Fruit fly (Drosophila melanogaster) whole organism, embryonic: ENCODE results near the gene Hr4.

Experiments
- Adf1 ChIP-seq: fragments of 200-800 bp; sonication (Bioruptor generic); IDR thresholded peaks from 2 replicates; pipeline ENCODE4 v1.3.6; 2022; ENCODE audit warnings: missing biosample characterization, missing genetic modification characterization
- Atf6 ChIP-seq: fragments of 200-800 bp; sonication (Bioruptor generic); IDR thresholded peaks from 2 replicates; pipeline ENCODE4 v1.3.6; 2022; ENCODE audit warnings: missing biosample characterization, missing genetic modification characterization
- Blimp-1 ChIP-seq: fragments of 200-800 bp; sonication (Bioruptor generic); optimal IDR thresholded peaks from 3 replicates; lab custom pipeline; 2018; ENCODE audit warnings: missing biosample characterization, missing genetic modification characterization, mild to moderate bottlenecking, moderate library complexity, missing genetic modification reagents
- CG10209 ChIP-seq: fragments of 200-800 bp; sonication (Bioruptor generic); optimal IDR thresholded peaks from 3 replicates; lab custom pipeline; 2017; ENCODE audit warnings: missing biosample characterization, mild to moderate bottlenecking, missing genetic modification characterization, missing genetic modification reagents
- CG10321 ChIP-seq: fragments of 200-800 bp; sonication (Bioruptor generic); IDR thresholded peaks from 2 replicates; pipeline ENCODE4 v1.3.6; 2022; ENCODE audit warnings: missing biosample characterization, missing genetic modification characterization
- CG10543 ChIP-seq: fragments of 200-800 bp; sonication (Bioruptor generic); optimal IDR thresholded peaks from 3 replicates; lab custom pipeline; 2017; ENCODE audit warnings: missing biosample characterization, mild to moderate bottlenecking, missing genetic modification characterization, moderate library complexity
- CG12071 ChIP-seq: fragments of 200-800 bp; sonication (Bioruptor generic); optimal IDR thresholded peaks from 3 replicates; lab custom pipeline; 2018; ENCODE audit warnings: missing biosample characterization, mild to moderate bottlenecking, missing genetic modification characterization
- CG12769 ChIP-seq: fragments of 200-800 bp; sonication (Bioruptor generic); optimal IDR thresholded peaks from 2 replicates; lab custom pipeline; 2019; ENCODE audit warnings: missing biosample characterization, mild to moderate bottlenecking, missing genetic modification characterization, moderate library complexity
- CG14050 ChIP-seq: fragments of 200-800 bp; sonication (Bioruptor generic); IDR thresholded peaks from 3 replicates; pipeline ENCODE4 v1.3.6; 2022; ENCODE audit warnings: missing biosample characterization, missing genetic modification characterization
- CG15479 ChIP-seq: fragments of 200-800 bp; sonication (Bioruptor generic); optimal IDR thresholded peaks from 3 replicates; lab custom pipeline; 2019; ENCODE audit warnings: missing biosample characterization, mild to moderate bottlenecking, missing genetic modification characterization, moderate library complexity
- CG1832 ChIP-seq: fragments of 200-800 bp; sonication (Bioruptor generic); optimal IDR thresholded peaks from 2 replicates; lab custom pipeline; 2017; ENCODE audit warnings: missing biosample characterization, mild to moderate bottlenecking, missing genetic modification characterization, inconsistent platforms
- CG6175 ChIP-seq: fragments of 200-800 bp; sonication (Bioruptor generic); IDR thresholded peaks from 3 replicates; pipeline ENCODE4 v1.3.6; 2022; ENCODE audit warnings: missing biosample characterization, missing genetic modification characterization
- CG6683 ChIP-seq: fragments of 200-800 bp; sonication (Bioruptor generic); optimal IDR thresholded peaks from 2 replicates; lab custom pipeline; 2017; ENCODE audit warnings: missing biosample characterization, mild to moderate bottlenecking, missing genetic modification characterization, missing genetic modification reagents
- CG8290 ChIP-seq, 3 experiments: fragments of 200-800 bp; sonication (Bioruptor generic); optimal IDR thresholded peaks; 2 replicates each; lab custom pipeline; 2016 to 2019; ENCODE audit warnings: missing biosample characterization in 3 of 3, missing genetic modification characterization in 3 of 3, mild to moderate bottlenecking in 2 of 3, moderate library complexity in 1 of 3
- CG9215 ChIP-seq: fragments of 200-800 bp; sonication (Bioruptor generic); IDR thresholded peaks from 2 replicates; pipeline ENCODE4 v1.3.6; 2022; ENCODE audit warnings: missing biosample characterization, missing genetic modification characterization
- CkIIα-i1 ChIP-seq: fragments of 200-800 bp; sonication (Bioruptor generic); IDR thresholded peaks from 2 replicates; pipeline ENCODE4 v1.3.6; 2022; ENCODE audit warnings: missing biosample characterization, missing genetic modification characterization
- D ChIP-seq, 2 experiments: fragments of 200-800 bp in 1 of 2; fragments of >200 bp in 1 of 2; sonication (Bioruptor generic) in 1 of 2; optimal IDR thresholded peaks; 2 replicates in 1 of 2; 3 replicates in 1 of 2; lab custom pipeline; 2017; ENCODE audit warnings: mild to moderate bottlenecking in 1 of 2, missing biosample characterization in 1 of 2, missing genetic modification characterization in 1 of 2, missing genetic modification reagents in 1 of 2
- Dbx ChIP-seq: fragments of 200-800 bp; sonication (Bioruptor generic); IDR thresholded peaks from 3 replicates; pipeline ENCODE4 v1.3.6; 2022; ENCODE audit warnings: missing biosample characterization, missing genetic modification characterization
- Deaf1 ChIP-seq: fragments of 200-800 bp; optimal IDR thresholded peaks from 3 replicates; lab custom pipeline; 2019; ENCODE audit warnings: missing biosample characterization, mild to moderate bottlenecking, missing genetic modification characterization, moderate library complexity
- Dref ChIP-seq: fragments of 200-800 bp; sonication (Bioruptor generic); IDR thresholded peaks from 2 replicates; pipeline ENCODE4 v1.3.6; 2022; ENCODE audit warnings: missing biosample characterization, missing genetic modification characterization
- HLH3B ChIP-seq: fragments of 200-800 bp; sonication (Bioruptor generic); IDR thresholded peaks from 2 replicates; pipeline ENCODE4 v1.3.6; 2022; ENCODE audit warnings: missing biosample characterization, missing genetic modification characterization
- Med ChIP-seq: fragments of 200-800 bp; sonication (Bioruptor generic); peaks from one replicate; lab custom pipeline; 2016; ENCODE audit warnings: missing biosample characterization, missing genetic modification characterization, mild to moderate bottlenecking, inconsistent platforms, moderate library complexity
- Oaz ChIP-seq: fragments of 200-800 bp; sonication (Bioruptor generic); IDR thresholded peaks from 2 replicates; pipeline ENCODE4 v1.3.6; 2022; ENCODE audit warnings: missing biosample characterization, missing genetic modification characterization
- Oli ChIP-seq: fragments of 200-800 bp; sonication (Bioruptor generic); optimal IDR thresholded peaks from 2 replicates; lab custom pipeline; 2018; ENCODE audit warnings: missing biosample characterization, mild to moderate bottlenecking, missing genetic modification characterization, moderate library complexity
- Pdp1 ChIP-seq, 2 experiments: fragments of 200-800 bp; sonication (Bioruptor generic); optimal IDR thresholded peaks; 3 replicates each; lab custom pipeline; 2016; ENCODE audit warnings: missing biosample characterization in 2 of 2, missing genetic modification characterization in 2 of 2, mild to moderate bottlenecking in 1 of 2, moderate library complexity in 1 of 2
- Xrp1 ChIP-seq: fragments of 200-800 bp; sonication (Bioruptor generic); IDR thresholded peaks from 2 replicates; pipeline ENCODE4 v1.3.6; 2022; ENCODE audit warnings: missing biosample characterization, missing genetic modification characterization
- btn ChIP-seq: fragments of 200-800 bp; sonication (Bioruptor generic); optimal IDR thresholded peaks from 2 replicates; lab custom pipeline; 2016; ENCODE audit warnings: missing biosample characterization, missing genetic modification characterization
- cg ChIP-seq: fragments of 200-800 bp; sonication (Bioruptor generic); optimal IDR thresholded peaks from 3 replicates; lab custom pipeline; 2019; ENCODE audit warnings: missing biosample characterization, mild to moderate bottlenecking, missing genetic modification characterization, moderate library complexity
- chinmo ChIP-seq: fragments of 200-800 bp; sonication (Bioruptor generic); IDR thresholded peaks from 4 replicates; pipeline ENCODE4 v1.3.6; 2022; ENCODE audit warnings: missing biosample characterization, missing genetic modification characterization; ENCODE audit not compliant: partially characterized antibody
- ci ChIP-seq: fragments of 200-800 bp; sonication (Bioruptor generic); IDR thresholded peaks from 3 replicates; pipeline ENCODE4 v1.3.6; 2022; ENCODE audit warnings: missing biosample characterization, missing genetic modification characterization
- dm ChIP-seq: fragments of 200-800 bp; sonication (Bioruptor generic); optimal IDR thresholded peaks from 3 replicates; lab custom pipeline; 2016; ENCODE audit warnings: missing biosample characterization, missing genetic modification characterization
- eve ChIP-seq, 2 experiments: fragments of >200 bp; optimal IDR thresholded peaks; 2 replicates each; lab custom pipeline; 2017; ENCODE audit warnings: missing biosample characterization in 2 of 2, missing genetic modification characterization in 2 of 2
- exex ChIP-seq: fragments of 200-800 bp; sonication (Bioruptor generic); optimal IDR thresholded peaks from 4 replicates; lab custom pipeline; 2018; ENCODE audit warnings: missing biosample characterization, mild to moderate bottlenecking, missing genetic modification characterization, moderate library complexity
- fd3F ChIP-seq: fragments of 200-800 bp; sonication (Bioruptor generic); optimal IDR thresholded peaks from 2 replicates; lab custom pipeline; 2018; ENCODE audit warnings: missing biosample characterization, mild to moderate bottlenecking, missing genetic modification characterization, moderate library complexity
- fd96Cb ChIP-seq: fragments of 200-800 bp; sonication (Bioruptor generic); optimal IDR thresholded peaks from 2 replicates; lab custom pipeline; 2018; ENCODE audit warnings: missing biosample characterization, mild to moderate bottlenecking, missing genetic modification characterization, moderate library complexity
- ftz-f1 ChIP-seq: fragments of 200-800 bp; sonication (Bioruptor generic); optimal IDR thresholded peaks from 2 replicates; lab custom pipeline; 2016; ENCODE audit warnings: missing biosample characterization, missing genetic modification characterization
- kay ChIP-seq: fragments of 200-800 bp; sonication (Bioruptor generic); optimal IDR thresholded peaks from 2 replicates; lab custom pipeline; 2016; ENCODE audit warnings: missing biosample characterization, missing genetic modification characterization
- ken ChIP-seq: fragments of 200-800 bp; sonication (Bioruptor generic); IDR thresholded peaks from 3 replicates; pipeline ENCODE4 v1.3.6; 2022; ENCODE audit warnings: missing biosample characterization, missing genetic modification characterization
- lab ChIP-seq: fragments of 200-800 bp; sonication (Bioruptor generic); optimal IDR thresholded peaks from 3 replicates; lab custom pipeline; 2017; ENCODE audit warnings: missing biosample characterization, missing genetic modification characterization, mild to moderate bottlenecking, moderate library complexity, missing genetic modification reagents
- luna ChIP-seq: fragments of 200-800 bp; sonication (Bioruptor generic); optimal IDR thresholded peaks from 2 replicates; lab custom pipeline; 2016; ENCODE audit warnings: missing biosample characterization, missing genetic modification characterization
- mirr ChIP-seq: fragments of 200-800 bp; sonication (Bioruptor generic); optimal IDR thresholded peaks from 3 replicates; lab custom pipeline; 2018; ENCODE audit warnings: missing biosample characterization, mild to moderate bottlenecking, missing genetic modification characterization
- odd ChIP-seq: fragments of 200-800 bp; sonication (Bioruptor generic); optimal IDR thresholded peaks from 2 replicates; lab custom pipeline; 2017; ENCODE audit warnings: missing biosample characterization, mild to moderate bottlenecking, missing genetic modification characterization
- p53 ChIP-seq: fragments of 200-800 bp; sonication (Bioruptor generic); optimal IDR thresholded peaks from 2 replicates; lab custom pipeline; 2016; ENCODE audit warnings: missing biosample characterization, missing genetic modification characterization
- pho ChIP-seq: fragments of 200-800 bp; sonication (Bioruptor generic); optimal IDR thresholded peaks from 2 replicates; lab custom pipeline; 2016; ENCODE audit warnings: missing biosample characterization, missing genetic modification characterization
- scrt ChIP-seq: fragments of 200-800 bp; sonication (Bioruptor generic); optimal IDR thresholded peaks from 2 replicates; lab custom pipeline; 2018; ENCODE audit warnings: missing biosample characterization, mild to moderate bottlenecking, missing genetic modification characterization, moderate library complexity
- sd ChIP-seq: fragments of 200-800 bp; sonication (Bioruptor generic); optimal IDR thresholded peaks from 3 replicates; lab custom pipeline; 2018; ENCODE audit warnings: missing biosample characterization, mild to moderate bottlenecking, missing genetic modification characterization, moderate library complexity
- so ChIP-seq: fragments of 200-800 bp; sonication (Bioruptor generic); IDR thresholded peaks from 3 replicates; pipeline ENCODE4 v1.3.6; 2022; ENCODE audit warnings: missing biosample characterization, missing genetic modification characterization
- sr ChIP-seq: fragments of 200-800 bp; sonication (Bioruptor generic); IDR thresholded peaks from 3 replicates; pipeline ENCODE4 v1.3.6; 2022; ENCODE audit warnings: missing biosample characterization, missing genetic modification characterization
- wdn ChIP-seq: fragments of 200-800 bp; sonication (Bioruptor generic); IDR thresholded peaks from 2 replicates; pipeline ENCODE4 v1.3.6; 2022; ENCODE audit warnings: missing biosample characterization, missing genetic modification characterization

The Hr4 gene

dm6 chrX:2032821-2033436, 91.2 kb downstream of the Hr4 start:
- TF ChIP-seq lab (GFP tag; lab: Kevin White, UChicago) (peak; percentile 6), CG10543 (GFP tag; lab: Kevin White, UChicago) (peak; percentile 80), Xrp1 (GFP tag; lab: Robert Waterston, UW) (no peak), CG10209 (no peak), ken (0 out of 3 replicates have a peak, but pooled peaks have one; percentile 9), CG1832 (peak; percentile 28), sd (tag; lab: Kevin White, UChicago) (peak; percentile 84), CG12769 (tag; lab: Kevin White, UChicago) (peak; percentile 67), sr (GFP tag; lab: Robert Waterston, UW) (peak; percentile 73), Adf1 (GFP tag; lab: Robert Waterston, UW) (peak; percentile 41), CG8290 (GFP tag; optimal IDR thresholded peaks at IDR 0.05; lab: Kevin White, UChicago) (no peak), CG8290 (tag; optimal IDR thresholded peaks at IDR 0.05; lab: Kevin White, UChicago) (peak in 1 of 2 experiments; percentile 23), fd96Cb (no peak), kay (GFP tag; lab: Kevin White, UChicago) (peak; percentile 64), luna (GFP tag; lab: Kevin White, UChicago) (no peak), HLH3B (GFP tag; lab: Robert Waterston, UW) (no peak), fd3F (GFP tag; lab: Kevin White, UChicago) (no peak), mirr (GFP tag; lab: Kevin White, UChicago) (peak; percentile 9), ci (GFP tag; lab: Robert Waterston, UW) (0 out of 3 replicates have a peak, but pooled peaks have one; percentile 25), so (peak; percentile 92), chinmo (GFP tag; lab: Robert Waterston, UW) (0 out of 4 replicates have a peak, but pooled peaks have one; percentile 48), cg (GFP tag; lab: Kevin White, UChicago) (peak; percentile 3), CG10321 (GFP tag; lab: Robert Waterston, UW) (peak; percentile 82), eve (GFP tag; optimal IDR thresholded peaks at IDR 0.05; lab: Kevin White, UChicago) (no peak), Med (peak; percentile 73), ftz-f1 (peak; percentile 29), pho (GFP tag; lab: Kevin White, UChicago) (no peak), Deaf1 (peak; percentile 34), Pdp1 (GFP tag; optimal IDR thresholded peaks at IDR 0.05; lab: Kevin White, UChicago) (peak in 1 of 2 experiments; percentile 59), p53 (GFP tag; lab: Kevin White, UChicago) (peak; percentile 90), Oaz (GFP tag; lab: Robert Waterston, UW) (no peak), Oli (no peak)

- no peak for TF ChIP-seq scrt
- 0 out of 2 replicates have a peak, but pooled peaks have one; percentile 17 for TF ChIP-seq wdn
- TF ChIP-seq CG15479 = no peak
- no peak for TF ChIP-seq CkIIα-i1 (GFP tag; lab: Robert Waterston, UW)
- no peak for TF ChIP-seq dm (GFP tag; lab: Kevin White, UChicago)
- no peak for TF ChIP-seq D (optimal IDR thresholded peaks at IDR 0.05; lab: Kevin White, UChicago)
- no peak for TF ChIP-seq D (GFP tag; optimal IDR thresholded peaks at IDR 0.05; lab: Kevin White, UChicago)
- TF ChIP-seq Dref (GFP tag; lab: Robert Waterston, UW) = no peak
- no peak for TF ChIP-seq ftz-f1
- no peak for TF ChIP-seq CG9215
- no peak for TF ChIP-seq Blimp-1 (GFP tag; lab: Kevin White, UChicago)
- no peak for TF ChIP-seq CG10321 (GFP tag; lab: Robert Waterston, UW)
- peak; percentile 52; the same call in 1 of the 3 replicates for TF ChIP-seq CG6175
- peak; percentile 77 for TF ChIP-seq sr (GFP tag; lab: Robert Waterston, UW)
- TF ChIP-seq Dbx = peak; percentile 17; the same call in 1 of the 3 replicates
- peak; percentile 11 for TF ChIP-seq odd
- no peak for TF ChIP-seq CG14050 (GFP tag; lab: Robert Waterston, UW)
- TF ChIP-seq sd (tag; lab: Kevin White, UChicago) = peak; percentile 37
- TF ChIP-seq exex = no peak
- TF ChIP-seq CG6683 = no peak
- TF ChIP-seq btn (GFP tag; lab: Kevin White, UChicago) = no peak
- TF ChIP-seq CG12071 (GFP tag; lab: Kevin White, UChicago) = no peak
- no peak for TF ChIP-seq Atf6 (GFP tag; lab: Robert Waterston, UW)
These were observed 94.6 kb downstream of the Hr4 start for dm6 chrX:2036383-2036782.
